Worm (Caenorhabditis elegans) whole organism, L3 larva: Measurements from ENCODE around the gene vha-5.
A peak's percentile ranks its signal among the peaks of the same experiment; 100 is the strongest.

Source experiments
- R02D3.7 ChIP-seq: fragments of 150-350 bp; optimal IDR thresholded peaks from 2 replicates; lab custom pipeline; 2014; ENCODE audit warnings: missing biosample characterization, missing genetic modification characterization
- ZK546.5 ChIP-seq: sonication (generic microtip); optimal IDR thresholded peaks from 2 replicates; lab custom pipeline; 2017; ENCODE audit warnings: missing biosample characterization, missing genetic modification characterization
- aly-2 ChIP-seq: fragments of 150-350 bp; optimal IDR thresholded peaks from 2 replicates; lab custom pipeline; 2014; ENCODE audit warnings: missing biosample characterization, missing genetic modification characterization
- ama-1 ChIP-seq: fragments of 150-350 bp; optimal IDR thresholded peaks from 2 replicates; lab custom pipeline; 2018
- ceh-16 ChIP-seq: sonication (generic microtip); optimal IDR thresholded peaks from 2 replicates; lab custom pipeline; 2017; ENCODE audit warnings: missing biosample characterization, missing genetic modification characterization
- ceh-28 ChIP-seq: fragments of 150-350 bp; optimal IDR thresholded peaks from 2 replicates; lab custom pipeline; 2014; ENCODE audit warnings: missing biosample characterization, missing genetic modification reagents, missing genetic modification characterization
- egl-5 ChIP-seq: fragments of 150-350 bp; optimal IDR thresholded peaks from 2 replicates; lab custom pipeline; 2017; ENCODE audit warnings: missing biosample characterization, missing genetic modification reagents, missing genetic modification characterization, inconsistent platforms
- elt-1 ChIP-seq: fragments of 150-350 bp; optimal IDR thresholded peaks from 2 replicates; lab custom pipeline; 2014; ENCODE audit warnings: missing biosample characterization, missing genetic modification characterization
- elt-2 ChIP-seq: sonication (generic microtip); optimal IDR thresholded peaks from 2 replicates; lab custom pipeline; 2016; ENCODE audit warnings: missing genetic modification reagents, mild to moderate bottlenecking, missing genetic modification characterization, missing compliant biosample characterization
- eor-1 ChIP-seq, 2 experiments: fragments of 150-350 bp; optimal IDR thresholded peaks; 2 replicates each; lab custom pipeline; 2014 to 2018; ENCODE audit warnings: missing biosample characterization in 2 of 2, missing genetic modification characterization in 2 of 2
- fkh-10 ChIP-seq: sonication (generic microtip); optimal IDR thresholded peaks from 2 replicates; lab custom pipeline; 2017; ENCODE audit warnings: missing biosample characterization, missing genetic modification reagents, missing genetic modification characterization
- fkh-2 ChIP-seq: fragments of 150-350 bp; optimal IDR thresholded peaks from 2 replicates; lab custom pipeline; 2014; ENCODE audit warnings: missing biosample characterization, missing genetic modification reagents, missing genetic modification characterization
- fos-1 ChIP-seq: fragments of 150-350 bp; optimal IDR thresholded peaks from 2 replicates; lab custom pipeline; 2014; ENCODE audit warnings: missing biosample characterization, missing genetic modification characterization
- hmg-11 ChIP-seq: sonication (generic microtip); optimal IDR thresholded peaks from 2 replicates; lab custom pipeline; 2016; ENCODE audit warnings: missing genetic modification characterization, missing compliant biosample characterization
- jun-1 ChIP-seq: fragments of 150-350 bp; optimal IDR thresholded peaks from 2 replicates; lab custom pipeline; 2014; ENCODE audit warnings: missing biosample characterization, missing genetic modification reagents, missing genetic modification characterization
- lin-15B ChIP-seq: fragments of 150-350 bp; optimal IDR thresholded peaks from 2 replicates; lab custom pipeline; 2014; ENCODE audit warnings: missing biosample characterization, missing genetic modification characterization
- lin-39 ChIP-seq: fragments of 150-350 bp; optimal IDR thresholded peaks from 2 replicates; lab custom pipeline; 2018; ENCODE audit warnings: missing biosample characterization, missing genetic modification reagents, missing genetic modification characterization
- lsy-12 ChIP-seq: sonication (generic microtip); optimal IDR thresholded peaks from 2 replicates; lab custom pipeline; 2016; ENCODE audit warnings: mild to moderate bottlenecking, missing genetic modification characterization, missing compliant biosample characterization
- mml-1 ChIP-seq: fragments of 150-350 bp; sonication (generic microtip); optimal IDR thresholded peaks from 3 replicates; lab custom pipeline; 2014; ENCODE audit warnings: missing biosample characterization, missing genetic modification characterization
- nfya-1 ChIP-seq: sonication (generic microtip); optimal IDR thresholded peaks from 2 replicates; lab custom pipeline; 2017; ENCODE audit warnings: missing genetic modification characterization, mild to moderate bottlenecking, missing compliant biosample characterization, antibody characterized with exemption, moderate library complexity; ENCODE audit not compliant: insufficient read depth
- nhr-11 ChIP-seq: fragments of 150-350 bp; optimal IDR thresholded peaks from 2 replicates; lab custom pipeline; 2014; ENCODE audit warnings: missing biosample characterization, missing genetic modification characterization
- nhr-12 ChIP-seq: fragments of 150-350 bp; optimal IDR thresholded peaks from 2 replicates; lab custom pipeline; 2014; ENCODE audit warnings: missing biosample characterization, missing genetic modification characterization
- nhr-23 ChIP-seq: fragments of 150-350 bp; optimal IDR thresholded peaks from 2 replicates; lab custom pipeline; 2014; ENCODE audit warnings: missing biosample characterization, missing genetic modification reagents, missing genetic modification characterization
- nhr-25 ChIP-seq: sonication (generic microtip); optimal IDR thresholded peaks from 2 replicates; lab custom pipeline; 2017; ENCODE audit warnings: missing biosample characterization, missing genetic modification characterization
- nhr-43 ChIP-seq: sonication (generic microtip); optimal IDR thresholded peaks from 2 replicates; lab custom pipeline; 2016; ENCODE audit warnings: mild to moderate bottlenecking, missing genetic modification characterization, missing compliant biosample characterization; ENCODE audit not compliant: poor library complexity, severe bottlenecking
- nhr-67 ChIP-seq: fragments of 150-350 bp; optimal IDR thresholded peaks from 2 replicates; lab custom pipeline; 2014; ENCODE audit warnings: missing biosample characterization, missing genetic modification characterization
- nhr-76 ChIP-seq: fragments of 150-350 bp; sonication (generic microtip); optimal IDR thresholded peaks from 5 replicates; lab custom pipeline; 2014; ENCODE audit warnings: missing biosample characterization, missing genetic modification characterization
- nhr-77 ChIP-seq: fragments of 150-350 bp; optimal IDR thresholded peaks from 2 replicates; lab custom pipeline; 2014; ENCODE audit warnings: missing biosample characterization, missing genetic modification characterization
- pha-4 ChIP-seq: fragments of 150-350 bp; optimal IDR thresholded peaks from 2 replicates; lab custom pipeline; 2014; ENCODE audit warnings: missing biosample characterization, missing genetic modification reagents, missing genetic modification characterization
- pqm-1 ChIP-seq: fragments of 150-350 bp; optimal IDR thresholded peaks from 2 replicates; lab custom pipeline; 2017; ENCODE audit warnings: missing biosample characterization, missing genetic modification characterization, inconsistent platforms
- snpc-4 ChIP-seq: fragments of 150-350 bp; optimal IDR thresholded peaks from 2 replicates; lab custom pipeline; 2014; ENCODE audit warnings: missing biosample characterization, missing genetic modification characterization
- unc-62 ChIP-seq: fragments of 150-350 bp; sonication (generic microtip); optimal IDR thresholded peaks from 4 replicates; lab custom pipeline; 2014; ENCODE audit warnings: missing biosample characterization, missing genetic modification reagents, missing genetic modification characterization
- zag-1 ChIP-seq: fragments of 150-350 bp; optimal IDR thresholded peaks from 2 replicates; lab custom pipeline; 2014; ENCODE audit warnings: missing biosample characterization, missing genetic modification characterization
- ztf-4 ChIP-seq: fragments of 150-350 bp; optimal IDR thresholded peaks from 2 replicates; lab custom pipeline; 2014; ENCODE audit warnings: missing biosample characterization, missing genetic modification characterization

The vha-5 gene

ce11 chrIV:8289105-8289504 lies 14.7 kb upstream of the vha-5 start:
- TF ChIP-seq unc-62 (GFP tag; lab: Kevin White, UChicago) (no peak), nhr-67 (tag; lab: Kevin White, UChicago) (no peak), nhr-11 (no peak), ceh-28 (tag; lab: Kevin White, UChicago) (no peak), ztf-4 (tag; lab: Kevin White, UChicago) (no peak), lin-15B (tag; lab: Kevin White, UChicago) (no peak), nhr-25 (tag; lab: Kevin White, UChicago) (no peak)
- TF ChIP-seq, all 47 proteins: peak for 0

ce11 chrIV:8289505-8289579 lies 14.4 kb upstream of the vha-5 start, which contains the start of gene nucl-1:
nucl-1 (minus strand) TSS chrIV:8289530.
- TF ChIP-seq R02D3.7 (tag; lab: Kevin White, UChicago) (no peak), unc-62 (GFP tag; lab: Kevin White, UChicago) (no peak)

ce11 chrIV:8289580-8290323 lies 14.0 kb upstream of the vha-5 start, which contains the start of gene daf-31:
daf-31 (plus strand) TSS chrIV:8290273.
- TF ChIP-seq ceh-16 (tag; lab: Kevin White, UChicago) (no peak), fkh-10 (GFP tag; lab: Kevin White, UChicago) (no peak), ZK546.5 (tag; lab: Kevin White, UChicago) (no peak), nhr-43 (tag; lab: Kevin White, UChicago) (no peak), eor-1 (tag; optimal IDR thresholded peaks at IDR 0.05; lab: Kevin White, UChicago) (no peak), lsy-12 (tag; lab: Kevin White, UChicago) (no peak), jun-1 (tag; lab: Kevin White, UChicago) (no peak), nhr-76 (no peak), hmg-11 (peak; percentile 62), elt-2 (tag; lab: Kevin White, UChicago) (peak; percentile 40), nhr-23 (peak; percentile 47), ceh-28 (tag; lab: Kevin White, UChicago) (peak; percentile 32), pqm-1 (tag; lab: Kevin White, UChicago) (peak; percentile 6), lin-39 (tag; lab: Kevin White, UChicago) (peak; percentile 88), aly-2 (tag; lab: Kevin White, UChicago) (no peak), egl-5 (peak; percentile 77), snpc-4 (peak; percentile 57), nfya-1 (tag; lab: Kevin White, UChicago) (peak; percentile 72), pha-4 (tag; lab: Kevin White, UChicago) (peak; percentile 83), lin-15B (tag; lab: Kevin White, UChicago) (peak; percentile 64), nhr-25 (tag; lab: Kevin White, UChicago) (peak; percentile 71)

ce11 chrIV:8291232-8291631 lies 12.5 kb upstream of the vha-5 start, which contains the start of gene K07H8.2:
K07H8.2 (plus strand) TSS chrIV:8291532.
- TF ChIP-seq pqm-1 (tag; lab: Kevin White, UChicago) (no peak), ZK546.5 (tag; lab: Kevin White, UChicago) (no peak), nhr-11 (no peak), nhr-77 (no peak), nhr-76 (no peak), hmg-11 (no peak), ztf-4 (tag; lab: Kevin White, UChicago) (no peak), lsy-12 (tag; lab: Kevin White, UChicago) (no peak), nhr-12 (no peak), snpc-4 (no peak), elt-1 (tag; lab: Kevin White, UChicago) (no peak), fkh-2 (no peak)

- TF ChIP-seq fkh-10 (GFP tag; lab: Kevin White, UChicago) (no peak), mml-1 (tag; lab: Kevin White, UChicago) (no peak), nhr-43 (tag; lab: Kevin White, UChicago) (no peak), zag-1 (no peak), fos-1 (tag; lab: Kevin White, UChicago) (no peak), ama-1 (lab: Kevin White, UChicago) (peak; percentile 18)
Observed at ce11 chrIV:8294650-8295049, 9.1 kb upstream of the vha-5 start, which contains the start of gene tbce-1. tbce-1 (plus strand) TSS chrIV:8294690.
